In genomic region chrX:18138297-18138696, dm6 we compare ENCODE assay signal across 3 fruit fly cellular contexts.
A peak's percentile ranks its signal among the peaks of the same experiment; 100 is the strongest.
TF ChIP-seq lines count a peak whose summit lies in the region.

CG43229 (plus strand) TSS chrX:18138542.

- TF ChIP-seq CTCF in whole organism, embryonic (GFP tag; optimal IDR thresholded peaks at IDR 0.05; lab: Kevin White, UChicago): no peak

TF ChIP-seq in whole organism, adult, 20 proteins besides CTCF, POLR2A, EP300 and RAD21:
- no peak for TF ChIP-seq CG7101 (tag; optimal IDR thresholded peaks at IDR 0.05; lab: Kevin White, UChicago)
- peak; percentile 3 for TF ChIP-seq ovo (GFP tag; optimal IDR thresholded peaks at IDR 0.05; lab: Kevin White, UChicago)
- no peak for TF ChIP-seq cnc (optimal IDR thresholded peaks at IDR 0.05; lab: Kevin White, UChicago)
- TF ChIP-seq Clk (GFP tag; optimal IDR thresholded peaks at IDR 0.05; lab: Kevin White, UChicago): no peak
TF ChIP-seq in whole organism, adult: peak in this region for 1.

TF ChIP-seq in whole organism, embryonic, 481 proteins besides CTCF, POLR2A, EP300 and RAD21 (continues in another document):
- TF ChIP-seq Ets97D (GFP tag; optimal IDR thresholded peaks at IDR 0.05; lab: Kevin White, UChicago): peak; percentile 84
- no peak for TF ChIP-seq klu (GFP tag; IDR thresholded peaks at IDR 0.05; lab: Robert Waterston, UW)
- no peak for TF ChIP-seq mirr (GFP tag; optimal IDR thresholded peaks at IDR 0.05; lab: Kevin White, UChicago)
- no peak for TF ChIP-seq CG2875 (GFP tag; optimal IDR thresholded peaks at IDR 0.05; lab: Kevin White, UChicago)
- no peak for TF ChIP-seq Side (GFP tag; optimal IDR thresholded peaks at IDR 0.05; lab: Kevin White, UChicago)
- no peak for TF ChIP-seq al (GFP tag; IDR thresholded peaks at IDR 0.05; lab: Robert Waterston, UW)
- TF ChIP-seq sima (GFP tag; optimal IDR thresholded peaks at IDR 0.05; lab: Kevin White, UChicago): no peak
- no peak for TF ChIP-seq Oli (tag; optimal IDR thresholded peaks at IDR 0.05; lab: Kevin White, UChicago)
- peak; percentile 81 for TF ChIP-seq pfk (GFP tag; optimal IDR thresholded peaks at IDR 0.05; lab: Kevin White, UChicago)
- TF ChIP-seq CG42726 (GFP tag; IDR thresholded peaks at IDR 0.05; lab: Robert Waterston, UW; ENCODE audit: partially characterized antibody): peak; percentile 85
- TF ChIP-seq CG17385 (GFP tag; optimal IDR thresholded peaks at IDR 0.05; lab: Kevin White, UChicago): peak; percentile 35
- peak; percentile 76 for TF ChIP-seq mld (GFP tag; IDR thresholded peaks at IDR 0.05; lab: Robert Waterston, UW; ENCODE audit: partially characterized antibody)
- no peak for TF ChIP-seq Oaz (GFP tag; IDR thresholded peaks at IDR 0.05; lab: Robert Waterston, UW)
- TF ChIP-seq CG13287 (GFP tag; IDR thresholded peaks at IDR 0.05; lab: Robert Waterston, UW; ENCODE audit: partially characterized antibody): peak; percentile 68
- TF ChIP-seq tio (GFP tag; optimal IDR thresholded peaks at IDR 0.05; lab: Kevin White, UChicago): no peak
- TF ChIP-seq psq (GFP tag; optimal IDR thresholded peaks at IDR 0.05; lab: Kevin White, UChicago): no peak
- TF ChIP-seq CG10209 (GFP tag; optimal IDR thresholded peaks at IDR 0.05; lab: Kevin White, UChicago): no peak
- TF ChIP-seq CG31365 (tag; optimal IDR thresholded peaks at IDR 0.05; lab: Kevin White, UChicago): no peak
- TF ChIP-seq z (GFP tag; IDR thresholded peaks at IDR 0.05; lab: Robert Waterston, UW): no peak
- peak in 1 of 2 experiments; percentile 0 for TF ChIP-seq Pdp1 (GFP tag; optimal IDR thresholded peaks at IDR 0.05; lab: Kevin White, UChicago)
- TF ChIP-seq twi (tag; optimal IDR thresholded peaks at IDR 0.05; lab: Kevin White, UChicago): no peak
- no peak for TF ChIP-seq Hr78 (GFP tag; optimal IDR thresholded peaks at IDR 0.05; lab: Kevin White, UChicago)
- TF ChIP-seq CG30020 (tag; optimal IDR thresholded peaks at IDR 0.05; lab: Kevin White, UChicago): peak; percentile 39
- TF ChIP-seq Jarid2 (GFP tag; optimal IDR thresholded peaks at IDR 0.05; lab: Kevin White, UChicago): no peak
- TF ChIP-seq CG34224 (GFP tag; IDR thresholded peaks at IDR 0.05; lab: Robert Waterston, UW; ENCODE audit: partially characterized antibody): peak; percentile 78
- peak; percentile 87 for TF ChIP-seq amos (GFP tag; IDR thresholded peaks at IDR 0.05; lab: Robert Waterston, UW; ENCODE audit: partially characterized antibody)
- TF ChIP-seq CG13894 (tag; optimal IDR thresholded peaks at IDR 0.05; lab: Kevin White, UChicago): no peak
- TF ChIP-seq sens (GFP tag; lab: Kevin White, UChicago): peak; percentile 44
- TF ChIP-seq unc-4 (GFP tag; IDR thresholded peaks at IDR 0.05; lab: Robert Waterston, UW; ENCODE audit: partially characterized antibody): peak; percentile 63
- TF ChIP-seq CG12659 (GFP tag; optimal IDR thresholded peaks at IDR 0.05; lab: Kevin White, UChicago): peak; percentile 2
- no peak for TF ChIP-seq CG11504 (tag; optimal IDR thresholded peaks at IDR 0.05; lab: Kevin White, UChicago)
- TF ChIP-seq hb (GFP tag; IDR thresholded peaks at IDR 0.05; lab: Robert Waterston, UW; ENCODE audit: partially characterized antibody): peak; percentile 71; the same call in 2 of the 3 replicates
- TF ChIP-seq sd (tag; optimal IDR thresholded peaks at IDR 0.05; lab: Kevin White, UChicago): no peak
- no peak for TF ChIP-seq CG11456 (GFP tag; IDR thresholded peaks at IDR 0.05; lab: Robert Waterston, UW)
- peak; percentile 85 for TF ChIP-seq CG7963 (GFP tag; IDR thresholded peaks at IDR 0.05; lab: Robert Waterston, UW; ENCODE audit: partially characterized antibody)
- 0 out of 2 replicates have a peak, but pooled peaks have one; percentile 37 for TF ChIP-seq sna (GFP tag; IDR thresholded peaks at IDR 0.05; lab: Robert Waterston, UW; ENCODE audit: partially characterized antibody)
- TF ChIP-seq lilli (GFP tag; optimal IDR thresholded peaks at IDR 0.05; lab: Kevin White, UChicago): no peak
- TF ChIP-seq Atf6 (GFP tag; IDR thresholded peaks at IDR 0.05; lab: Robert Waterston, UW): 0 out of 2 replicates have a peak, but pooled peaks have one; percentile 31
- TF ChIP-seq CG1603 (tag; optimal IDR thresholded peaks at IDR 0.05; lab: Kevin White, UChicago): peak; percentile 98
- peak; percentile 71 for TF ChIP-seq nerfin-2 (GFP tag; IDR thresholded peaks at IDR 0.05; lab: Robert Waterston, UW; ENCODE audit: partially characterized antibody)
- TF ChIP-seq phol (tag; optimal IDR thresholded peaks at IDR 0.05; lab: Kevin White, UChicago): peak; percentile 17
- TF ChIP-seq lmd (GFP tag; IDR thresholded peaks at IDR 0.05; lab: Robert Waterston, UW): no peak

TF ChIP-seq in whole organism, prepupa, 60 proteins besides CTCF, POLR2A, EP300 and RAD21:
- TF ChIP-seq CG31627 (GFP tag; optimal IDR thresholded peaks at IDR 0.05; lab: Kevin White, UChicago) (no peak), Eip78C (GFP tag; lab: Kevin White, UChicago) (peak; percentile 26), ss (GFP tag; optimal IDR thresholded peaks at IDR 0.05; lab: Kevin White, UChicago) (no peak)
